Worm (Caenorhabditis elegans): Measurements from ENCODE around the gene F46G10.1.

The F46G10.1 gene

DNA sequence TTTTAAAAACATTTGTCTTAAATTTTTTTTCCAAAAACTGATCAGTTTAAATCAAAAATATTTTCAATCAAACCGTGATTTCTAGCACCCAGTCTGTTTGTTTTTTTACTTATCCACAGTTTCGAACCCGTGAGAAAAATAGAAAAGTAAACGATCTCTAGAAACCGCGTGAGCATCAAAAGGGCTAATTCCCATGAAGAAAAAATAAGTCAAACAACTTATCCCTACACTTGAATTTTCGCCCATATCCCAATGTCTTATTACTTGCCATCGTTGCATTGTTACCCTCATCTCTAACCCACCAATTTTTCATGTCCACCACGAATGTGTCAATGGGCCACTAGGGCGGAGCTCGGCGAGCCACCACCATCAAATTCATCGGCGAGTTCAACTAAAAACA, 26.2 kb upstream of the F46G10.1 start, which contains the start of gene ptr-24:
Gene ptr-24 (plus strand): TSS at position 301 of the 400 bp plus-strand sequence.
- TF ChIP-seq T22C8.4 (GFP tag; IDR thresholded peaks at IDR 0.05) (no peak), med-1 (GFP tag; optimal IDR thresholded peaks at IDR 0.05; ENCODE audit: insufficient read depth) (no peak), klf-2 (GFP tag; conservative IDR thresholded peaks at IDR 0.05) (no peak), ztf-29 (GFP tag; IDR thresholded peaks at IDR 0.05) (no peak), flt-1 (GFP tag; IDR thresholded peaks at IDR 0.05) (no peak), ref-1 (GFP tag; conservative IDR thresholded peaks at IDR 0.05) (no peak), cog-1 (tag; optimal IDR thresholded peaks at IDR 0.05) (no peak), ztf-23 (GFP tag; IDR thresholded peaks at IDR 0.05) (no peak), tab-1 (GFP tag; IDR thresholded peaks at IDR 0.05) (no peak)

ce11 chrX:13337000-13337399, 25.4 kb upstream of the F46G10.1 start:
- TF ChIP-seq ref-1 (GFP tag; conservative IDR thresholded peaks at IDR 0.05) (no peak), cog-1 (tag; optimal IDR thresholded peaks at IDR 0.05) (no peak), ztf-23 (GFP tag; IDR thresholded peaks at IDR 0.05) (no peak), flt-1 (GFP tag; IDR thresholded peaks at IDR 0.05) (no peak), ztf-29 (GFP tag; IDR thresholded peaks at IDR 0.05) (no peak), klf-2 (GFP tag; conservative IDR thresholded peaks at IDR 0.05) (no peak), tab-1 (GFP tag; IDR thresholded peaks at IDR 0.05) (no peak), T22C8.4 (GFP tag; IDR thresholded peaks at IDR 0.05) (no peak), med-1 (GFP tag; optimal IDR thresholded peaks at IDR 0.05; ENCODE audit: insufficient read depth) (no peak)

ce11 chrX:13333835-13334234, 22.3 kb upstream of the F46G10.1 start, which contains the start of gene F46G10.4:
Gene F46G10.4, plus strand, starts transcription at chrX:13334046.
- TF ChIP-seq T22C8.4 (GFP tag; IDR thresholded peaks at IDR 0.05), result no peak
- TF ChIP-seq ref-1 (GFP tag; conservative IDR thresholded peaks at IDR 0.05), result no peak
- TF ChIP-seq ztf-29 (GFP tag; IDR thresholded peaks at IDR 0.05), result no peak
- no peak for TF ChIP-seq cog-1 (tag; optimal IDR thresholded peaks at IDR 0.05)
- no peak for TF ChIP-seq ztf-23 (GFP tag; IDR thresholded peaks at IDR 0.05)
- no peak for TF ChIP-seq klf-2 (GFP tag; conservative IDR thresholded peaks at IDR 0.05)
- TF ChIP-seq flt-1 (GFP tag; IDR thresholded peaks at IDR 0.05), result no peak
- TF ChIP-seq med-1 (GFP tag; optimal IDR thresholded peaks at IDR 0.05; ENCODE audit: insufficient read depth), result no peak
- TF ChIP-seq tab-1 (GFP tag; IDR thresholded peaks at IDR 0.05), result no peak

- no peak for TF ChIP-seq ztf-29 (GFP tag; IDR thresholded peaks at IDR 0.05)
- no peak for TF ChIP-seq tab-1 (GFP tag; IDR thresholded peaks at IDR 0.05)
These were observed 19.8 kb upstream of the F46G10.1 start, which contains the start of gene sir-2.3 for ce11 chrX:13331386-13331785. Gene sir-2.3, plus strand, starts transcription at chrX:13331686.

DNA sequence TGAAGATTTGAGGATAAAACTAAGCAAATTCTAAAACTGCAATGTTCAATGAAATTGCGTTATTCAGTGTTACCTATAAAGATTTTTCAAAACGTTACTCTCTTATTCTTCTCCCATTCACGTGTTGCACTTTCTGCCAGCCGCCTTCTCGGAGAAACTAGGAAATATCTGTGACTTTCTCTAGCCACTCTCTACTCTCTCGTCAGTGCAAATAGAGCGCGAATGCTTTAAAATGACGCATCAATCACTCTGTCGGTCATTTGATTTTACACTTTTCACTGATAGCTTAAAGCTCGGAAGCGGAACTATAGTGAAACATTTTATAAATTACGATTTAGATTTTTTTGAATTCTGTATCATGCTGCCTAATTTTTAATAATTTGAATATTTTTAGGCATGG, 17.3 kb upstream of the F46G10.1 start:
- TF ChIP-seq ztf-23 (GFP tag; IDR thresholded peaks at IDR 0.05) (no peak), flt-1 (GFP tag; IDR thresholded peaks at IDR 0.05) (no peak), T22C8.4 (GFP tag; IDR thresholded peaks at IDR 0.05) (no peak), tab-1 (GFP tag; IDR thresholded peaks at IDR 0.05) (no peak), klf-2 (GFP tag; conservative IDR thresholded peaks at IDR 0.05) (no peak), ztf-29 (GFP tag; IDR thresholded peaks at IDR 0.05) (no peak), med-1 (GFP tag; optimal IDR thresholded peaks at IDR 0.05; ENCODE audit: insufficient read depth) (no peak), ref-1 (GFP tag; conservative IDR thresholded peaks at IDR 0.05) (no peak), cog-1 (tag; optimal IDR thresholded peaks at IDR 0.05) (no peak)

DNA sequence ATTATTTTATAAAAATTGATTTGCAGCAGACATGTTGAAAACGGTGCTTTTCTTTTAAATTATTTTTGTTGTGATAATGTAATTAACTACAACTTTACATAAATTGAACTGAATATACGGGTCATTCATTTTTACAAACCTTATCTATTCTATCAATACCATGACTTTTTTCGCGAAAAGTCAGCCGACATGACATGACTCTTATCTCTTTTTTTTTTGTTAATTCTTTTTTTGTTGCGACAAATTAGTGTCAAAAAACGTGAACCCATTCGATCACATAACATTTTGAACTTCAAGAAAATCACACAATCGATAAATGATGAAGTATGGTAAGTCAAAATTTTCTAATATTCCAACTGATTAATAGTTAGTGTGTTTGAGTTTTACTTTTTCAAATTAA, 16.5 kb upstream of the F46G10.1 start, which contains the start of gene sir-2.2:
Gene sir-2.2 (plus strand): TSS at position 34 of the 400 bp plus-strand sequence.
- TF ChIP-seq tab-1 (GFP tag; IDR thresholded peaks at IDR 0.05), result no peak
- TF ChIP-seq med-1 (GFP tag; optimal IDR thresholded peaks at IDR 0.05; ENCODE audit: insufficient read depth), result no peak
- TF ChIP-seq flt-1 (GFP tag; IDR thresholded peaks at IDR 0.05), result no peak
- TF ChIP-seq ztf-29 (GFP tag; IDR thresholded peaks at IDR 0.05), result no peak
- TF ChIP-seq ref-1 (GFP tag; conservative IDR thresholded peaks at IDR 0.05), result no peak
- no peak for TF ChIP-seq ztf-23 (GFP tag; IDR thresholded peaks at IDR 0.05)
- no peak for TF ChIP-seq cog-1 (tag; optimal IDR thresholded peaks at IDR 0.05)
- no peak for TF ChIP-seq klf-2 (GFP tag; conservative IDR thresholded peaks at IDR 0.05)
- TF ChIP-seq T22C8.4 (GFP tag; IDR thresholded peaks at IDR 0.05), result no peak

ce11 chrX:13325039-13325438, 13.5 kb upstream of the F46G10.1 start:
- TF ChIP-seq ref-1 (GFP tag; conservative IDR thresholded peaks at IDR 0.05) (no peak), ztf-29 (GFP tag; IDR thresholded peaks at IDR 0.05) (no peak), T22C8.4 (GFP tag; IDR thresholded peaks at IDR 0.05) (no peak), med-1 (GFP tag; optimal IDR thresholded peaks at IDR 0.05; ENCODE audit: insufficient read depth) (no peak), flt-1 (GFP tag; IDR thresholded peaks at IDR 0.05) (no peak), ztf-23 (GFP tag; IDR thresholded peaks at IDR 0.05) (no peak), cog-1 (tag; optimal IDR thresholded peaks at IDR 0.05) (no peak), klf-2 (GFP tag; conservative IDR thresholded peaks at IDR 0.05) (no peak), tab-1 (GFP tag; IDR thresholded peaks at IDR 0.05) (no peak)

ce11 chrX:13324326-13324725, 12.8 kb upstream of the F46G10.1 start:
- TF ChIP-seq ztf-29 (GFP tag; IDR thresholded peaks at IDR 0.05) (no peak), klf-2 (GFP tag; conservative IDR thresholded peaks at IDR 0.05) (no peak), tab-1 (GFP tag; IDR thresholded peaks at IDR 0.05) (no peak), ref-1 (GFP tag; conservative IDR thresholded peaks at IDR 0.05) (no peak), ztf-23 (GFP tag; IDR thresholded peaks at IDR 0.05) (no peak), cog-1 (tag; optimal IDR thresholded peaks at IDR 0.05) (no peak), med-1 (GFP tag; optimal IDR thresholded peaks at IDR 0.05; ENCODE audit: insufficient read depth) (no peak), T22C8.4 (GFP tag; IDR thresholded peaks at IDR 0.05) (no peak), flt-1 (GFP tag; IDR thresholded peaks at IDR 0.05) (no peak)

- TF ChIP-seq ref-1 (GFP tag; conservative IDR thresholded peaks at IDR 0.05) (no peak), klf-2 (GFP tag; conservative IDR thresholded peaks at IDR 0.05) (no peak), med-1 (GFP tag; optimal IDR thresholded peaks at IDR 0.05; ENCODE audit: insufficient read depth) (no peak), ztf-29 (GFP tag; IDR thresholded peaks at IDR 0.05) (no peak), ztf-23 (GFP tag; IDR thresholded peaks at IDR 0.05) (no peak), cog-1 (tag; optimal IDR thresholded peaks at IDR 0.05) (no peak), tab-1 (GFP tag; IDR thresholded peaks at IDR 0.05) (no peak), flt-1 (GFP tag; IDR thresholded peaks at IDR 0.05) (no peak), T22C8.4 (GFP tag; IDR thresholded peaks at IDR 0.05) (no peak)
These were observed 12.1 kb upstream of the F46G10.1 start for ce11 chrX:13323697-13324096.

DNA sequence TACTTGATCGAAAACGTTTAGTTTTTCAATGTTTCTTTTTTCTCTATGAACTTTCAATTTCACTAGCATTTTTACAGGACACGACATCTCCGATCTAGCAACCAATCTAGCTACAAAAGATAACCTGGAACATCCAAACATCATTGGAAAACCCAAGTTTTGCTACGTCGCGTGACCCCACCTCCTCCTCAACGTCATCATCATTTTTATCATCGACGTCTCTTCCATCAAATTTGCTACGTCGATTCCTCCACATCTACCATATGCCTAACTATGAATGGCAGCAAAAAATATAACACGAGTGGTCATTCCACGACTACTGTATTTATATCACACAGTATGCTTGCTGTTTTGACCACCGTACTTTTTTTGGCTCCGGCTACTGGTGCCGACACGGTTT, 11.3 kb upstream of the F46G10.1 start, which contains the start of gene F46G10.2:
Gene F46G10.2 (plus strand): TSS at position 78 of the 400 bp plus-strand sequence.
- TF ChIP-seq T22C8.4 (GFP tag; IDR thresholded peaks at IDR 0.05) (no peak), med-1 (GFP tag; optimal IDR thresholded peaks at IDR 0.05; ENCODE audit: insufficient read depth) (no peak), ztf-23 (GFP tag; IDR thresholded peaks at IDR 0.05) (no peak), ref-1 (GFP tag; conservative IDR thresholded peaks at IDR 0.05) (no peak), klf-2 (GFP tag; conservative IDR thresholded peaks at IDR 0.05) (no peak), flt-1 (GFP tag; IDR thresholded peaks at IDR 0.05) (no peak), tab-1 (GFP tag; IDR thresholded peaks at IDR 0.05) (no peak), ztf-29 (GFP tag; IDR thresholded peaks at IDR 0.05) (no peak), cog-1 (tag; optimal IDR thresholded peaks at IDR 0.05) (no peak)
